Fruit fly (Drosophila melanogaster): ENCODE measurements around the gene CG17593.
A peak's percentile ranks its signal among the peaks of the same experiment; 100 is the strongest.

DNA sequence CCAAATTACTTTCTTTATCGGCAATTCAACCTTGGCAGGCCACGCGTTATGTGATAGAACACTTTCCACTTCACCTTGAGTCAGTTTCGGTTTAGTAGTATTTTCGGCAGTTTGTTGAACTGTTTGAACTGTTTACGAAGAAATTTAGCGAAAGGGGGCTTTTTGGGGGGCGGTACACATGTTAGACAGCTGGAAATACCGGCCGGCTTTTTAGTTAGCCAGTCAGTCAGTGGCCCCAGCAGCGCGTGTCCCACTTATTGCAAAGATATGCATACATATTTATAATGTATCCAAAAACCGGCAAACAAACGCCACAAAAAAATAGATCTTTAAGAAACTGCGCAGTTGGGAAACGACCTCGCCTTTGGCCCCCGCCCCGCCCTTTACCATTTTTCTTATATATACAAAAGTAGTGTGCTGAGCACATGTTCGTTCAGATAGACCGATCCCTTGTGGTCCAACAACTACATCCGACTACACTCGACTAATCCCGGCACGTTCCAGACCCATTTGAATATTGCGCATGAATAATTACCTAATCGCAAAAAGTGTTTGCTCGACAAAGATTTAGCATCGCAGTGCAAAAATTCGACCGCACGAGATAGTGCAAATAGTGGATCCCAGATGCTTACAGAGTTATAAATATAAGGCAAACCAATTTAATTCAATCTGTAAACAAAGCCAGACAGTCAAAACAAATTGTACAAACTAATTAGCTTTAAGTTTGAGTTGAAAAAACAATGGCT is 34.8 kb upstream of the CG17593 start:
- TF ChIP-seq bab1 (GFP tag; optimal IDR thresholded peaks at IDR 0.05): no peak
- TF ChIP-seq tj (GFP tag; optimal IDR thresholded peaks at IDR 0.05): peak; percentile 94
- no peak for TF ChIP-seq CG14711 (tag; optimal IDR thresholded peaks at IDR 0.05)
- TF ChIP-seq CG7101 (tag; optimal IDR thresholded peaks at IDR 0.05): no peak
- no peak for TF ChIP-seq kay (GFP tag; ENCODE audit: borderline replicate concordance)
- TF ChIP-seq toe (GFP tag; optimal IDR thresholded peaks at IDR 0.05): no peak
- no peak for TF ChIP-seq CG12768 (GFP tag; optimal IDR thresholded peaks at IDR 0.05)
- TF ChIP-seq Mnt (GFP tag; optimal IDR thresholded peaks at IDR 0.05): peak; percentile 82
- no peak for TF ChIP-seq CG1620 (GFP tag; optimal IDR thresholded peaks at IDR 0.05)

Data from whole organism, adult.